Fruit fly (Drosophila melanogaster): ENCODE results near the gene CG12065.
A peak's percentile ranks its signal among the peaks of the same experiment; 100 is the strongest.

The CG12065 gene

dm6 chrX:8536649-8537048 is 37.5 kb upstream of the CG12065 start (continued):
- TF ChIP-seq dysf (GFP tag; IDR thresholded peaks at IDR 0.05): 0 out of 3 replicates have a peak, but pooled peaks have one; percentile 49
- peak; percentile 5 for TF ChIP-seq pum (GFP tag; optimal IDR thresholded peaks at IDR 0.05)
- TF ChIP-seq CG13894 (tag; optimal IDR thresholded peaks at IDR 0.05): no peak
- TF ChIP-seq Gug (GFP tag; IDR thresholded peaks at IDR 0.05): peak; percentile 43; the same call in 1 of the 4 replicates
- no peak for TF ChIP-seq HLH54F (GFP tag; optimal IDR thresholded peaks at IDR 0.05)
- TF ChIP-seq HHEX (GFP tag; optimal IDR thresholded peaks at IDR 0.05): peak; percentile 26

- TF ChIP-seq ems (GFP tag; optimal IDR thresholded peaks at IDR 0.05) (peak; percentile 23), chinmo (GFP tag; IDR thresholded peaks at IDR 0.05; ENCODE audit: partially characterized antibody) (no peak), crp (GFP tag; optimal IDR thresholded peaks at IDR 0.05) (no peak), CG1529 (GFP tag; optimal IDR thresholded peaks at IDR 0.05) (peak; percentile 38), Doc3 (GFP tag; IDR thresholded peaks at IDR 0.05; ENCODE audit: partially characterized antibody) (no peak), CG1602 (GFP tag; optimal IDR thresholded peaks at IDR 0.05) (peak; percentile 27), CG7786 (GFP tag; optimal IDR thresholded peaks at IDR 0.05) (peak; percentile 9), CG9817 (tag; optimal IDR thresholded peaks at IDR 0.05) (peak; percentile 42), br (optimal IDR thresholded peaks at IDR 0.05) (no peak), CG4730 (GFP tag; IDR thresholded peaks at IDR 0.05) (peak; percentile 50; the same call in 1 of the 2 replicates), CTCF (GFP tag; optimal IDR thresholded peaks at IDR 0.05) (no peak), CG16813 (GFP tag; IDR thresholded peaks at IDR 0.05; ENCODE audit: partially characterized antibody) (no peak), D (optimal IDR thresholded peaks at IDR 0.05) (no peak), D (GFP tag; optimal IDR thresholded peaks at IDR 0.05) (peak; percentile 52), Optix (GFP tag; IDR thresholded peaks at IDR 0.05) (no peak), CG14710 (tag; optimal IDR thresholded peaks at IDR 0.05) (peak; percentile 48), CG15269 (tag; optimal IDR thresholded peaks at IDR 0.05) (peak; percentile 73), Hr39 (optimal IDR thresholded peaks at IDR 0.05) (no peak), CG7963 (GFP tag; IDR thresholded peaks at IDR 0.05; ENCODE audit: partially characterized antibody) (no peak), maf-S (GFP tag; optimal IDR thresholded peaks at IDR 0.05) (no peak), grn (GFP tag; optimal IDR thresholded peaks at IDR 0.05) (no peak), CG31388 (GFP tag; optimal IDR thresholded peaks at IDR 0.05) (no peak), Pdp1 (GFP tag; optimal IDR thresholded peaks at IDR 0.05) (peak; percentile 61), CG12155 (GFP tag; optimal IDR thresholded peaks at IDR 0.05) (peak; percentile 10), so (GFP tag; IDR thresholded peaks at IDR 0.05) (peak; percentile 75; the same call in 1 of the 3 replicates), CG12391 (tag; optimal IDR thresholded peaks at IDR 0.05) (peak; percentile 74), Elba2 (GFP tag; optimal IDR thresholded peaks at IDR 0.05) (no peak), aop (GFP tag; IDR thresholded peaks at IDR 0.05) (no peak), hbn (GFP tag; IDR thresholded peaks at IDR 0.05; ENCODE audit: partially characterized antibody) (no peak), nau (GFP tag; optimal IDR thresholded peaks at IDR 0.05) (peak; percentile 20), CG2116 (GFP tag; optimal IDR thresholded peaks at IDR 0.05) (peak; percentile 2), CG42726 (GFP tag; IDR thresholded peaks at IDR 0.05; ENCODE audit: partially characterized antibody) (no peak), CoRest (tag; optimal IDR thresholded peaks at IDR 0.05) (peak; percentile 63), ato (GFP tag; IDR thresholded peaks at IDR 0.05; ENCODE audit: partially characterized antibody) (no peak), CG13123 (GFP tag; optimal IDR thresholded peaks at IDR 0.05) (no peak), CG10462 (GFP tag; optimal IDR thresholded peaks at IDR 0.05) (peak; percentile 28), dpn (GFP tag; optimal IDR thresholded peaks at IDR 0.05) (peak; percentile 42 to 56), CG12299 (tag; optimal IDR thresholded peaks at IDR 0.05) (peak; percentile 30), HHEX (GFP tag; optimal IDR thresholded peaks at IDR 0.05) (peak; percentile 26), CG15514 (GFP tag; optimal IDR thresholded peaks at IDR 0.05) (peak; percentile 38), fu2 (GFP tag; optimal IDR thresholded peaks at IDR 0.05) (no peak), sens (GFP tag) (peak; percentile 89), D19B (GFP tag; optimal IDR thresholded peaks at IDR 0.05) (no peak), Dad (GFP tag; optimal IDR thresholded peaks at IDR 0.05) (peak; percentile 15), Rx (GFP tag; IDR thresholded peaks at IDR 0.05) (no peak)
Observed at dm6 chrX:8538182-8538581, 35.9 kb upstream of the CG12065 start.

Measured in whole organism, embryonic.